Worm (Caenorhabditis elegans) whole organism, L4 larva: Measurements from ENCODE around the gene Y54G2A.48.
"Not testable (repeated sequence)": the region's sequence is repeated elsewhere in the genome, so short reads cannot be mapped to it uniquely, and the experiment has no call there.

ENCODE experiments used
- F49E8.2 ChIP-seq: sonication (generic microtip); optimal IDR thresholded peaks from 2 replicates; lab custom pipeline; 2016; ENCODE audit warnings: missing compliant biosample characterization, mild to moderate bottlenecking, missing genetic modification characterization, borderline replicate concordance
- T26A8.4 ChIP-seq: fragments of 200-800 bp; sonication (Bioruptor generic); IDR thresholded peaks from 2 replicates; pipeline ENCODE4 v1.3.6; 2022; ENCODE audit warnings: missing genetic modification characterization, missing compliant biosample characterization
- Y48G9A.11 ChIP-seq: fragments of 200-800 bp; sonication (Bioruptor generic); IDR thresholded peaks from 2 replicates; pipeline ENCODE4 v1.3.6; 2022; ENCODE audit warnings: missing genetic modification reagents, missing genetic modification characterization, missing compliant biosample characterization
- Y5F2A.4 ChIP-seq: fragments of 200-800 bp; sonication (Bioruptor generic); optimal IDR thresholded peaks from 2 replicates; lab custom pipeline; 2018; ENCODE audit warnings: mild to moderate bottlenecking, missing genetic modification characterization, missing compliant biosample characterization
- ceh-20 ChIP-seq: fragments of 200-800 bp; sonication (Bioruptor generic); IDR thresholded peaks from 2 replicates; pipeline ENCODE4 v1.3.6; 2022; ENCODE audit warnings: missing genetic modification reagents, missing genetic modification characterization, missing compliant biosample characterization
- ceh-62 ChIP-seq: sonication (generic microtip); optimal IDR thresholded peaks from 2 replicates; lab custom pipeline; 2017; ENCODE audit warnings: missing biosample characterization, missing genetic modification characterization
- daf-16 ChIP-seq, 3 experiments: sonication (generic microtip); optimal IDR thresholded peaks; 2 replicates each; lab custom pipeline; 2016 to 2017; ENCODE audit warnings: missing genetic modification characterization in 3 of 3, missing genetic modification reagents in 3 of 3, mild to moderate bottlenecking in 2 of 3, missing compliant biosample characterization in 2 of 3, missing biosample characterization in 1 of 3, moderate library complexity in 1 of 3
- dpl-1 ChIP-seq: fragments of 150-350 bp; optimal IDR thresholded peaks from 2 replicates; lab custom pipeline; 2014; ENCODE audit warnings: missing biosample characterization, missing genetic modification reagents, missing genetic modification characterization
- dve-1 ChIP-seq: sonication (generic microtip); optimal IDR thresholded peaks from 2 replicates; lab custom pipeline; 2017; ENCODE audit warnings: antibody characterized with exemption, mild to moderate bottlenecking, missing genetic modification characterization, missing compliant biosample characterization; ENCODE audit not compliant: insufficient read depth
- hif-1 ChIP-seq, 2 experiments: sonication (generic microtip); optimal IDR thresholded peaks; 2 replicates each; lab custom pipeline; 2016 to 2017; ENCODE audit warnings: missing compliant biosample characterization in 2 of 2, missing genetic modification characterization in 2 of 2, missing genetic modification reagents in 2 of 2, missing genotype in 2 of 2, mild to moderate bottlenecking in 1 of 2
- hlh-11 ChIP-seq: fragments of 200-800 bp; sonication (Bioruptor generic); optimal IDR thresholded peaks from 2 replicates; lab custom pipeline; 2018; ENCODE audit warnings: mild to moderate bottlenecking, missing genetic modification characterization, missing compliant biosample characterization
- hlh-30 ChIP-seq: sonication (generic microtip); optimal IDR thresholded peaks from 2 replicates; lab custom pipeline; 2017; ENCODE audit warnings: antibody characterized with exemption, mild to moderate bottlenecking, missing genetic modification characterization, missing compliant biosample characterization; ENCODE audit not compliant: insufficient read depth
- hmg-1.1 ChIP-seq: fragments of 200-800 bp; sonication (Bioruptor generic); IDR thresholded peaks from 2 replicates; pipeline ENCODE4 v1.3.6; 2022; ENCODE audit warnings: missing genetic modification reagents, missing genetic modification characterization, missing compliant biosample characterization
- jun-1 ChIP-seq: fragments of 150-350 bp; optimal IDR thresholded peaks from 2 replicates; lab custom pipeline; 2014; ENCODE audit warnings: missing biosample characterization, missing genetic modification reagents, missing genetic modification characterization
- lim-7 ChIP-seq: fragments of 200-800 bp; sonication (Bioruptor generic); IDR thresholded peaks from 2 replicates; pipeline ENCODE4 v1.3.6; 2022; ENCODE audit warnings: missing genetic modification characterization, missing compliant biosample characterization
- lsy-2 ChIP-seq, 2 experiments: fragments of 150-350 bp in 1 of 2; sonication (generic microtip) in 1 of 2; optimal IDR thresholded peaks; 2 replicates each; lab custom pipeline; 2014 to 2017; ENCODE audit warnings: missing biosample characterization in 2 of 2, missing genetic modification characterization in 2 of 2
- mdl-1 ChIP-seq, 2 experiments: fragments of 150-350 bp in 1 of 2; sonication (generic microtip) in 1 of 2; optimal IDR thresholded peaks; 2 replicates each; lab custom pipeline; 2014 to 2017; ENCODE audit warnings: missing biosample characterization in 2 of 2, missing genetic modification characterization in 2 of 2
- mep-1 ChIP-seq: fragments of 150-350 bp; sonication (generic microtip); optimal IDR thresholded peaks from 3 replicates; lab custom pipeline; 2014; ENCODE audit warnings: missing biosample characterization, missing genetic modification characterization
- mes-2 ChIP-seq: sonication (generic microtip); optimal IDR thresholded peaks from 2 replicates; lab custom pipeline; 2016; ENCODE audit warnings: missing genotype, mild to moderate bottlenecking, missing genetic modification characterization, missing compliant biosample characterization; ENCODE audit not compliant: poor library complexity, severe bottlenecking
- nhr-28 ChIP-seq: fragments of 150-350 bp; optimal IDR thresholded peaks from 2 replicates; lab custom pipeline; 2014; ENCODE audit warnings: missing biosample characterization, missing genetic modification characterization
- nhr-42 ChIP-seq: fragments of 200-800 bp; sonication (Bioruptor generic); IDR thresholded peaks from 2 replicates; pipeline ENCODE4 v1.3.6; 2022; ENCODE audit warnings: missing genetic modification characterization, missing compliant biosample characterization
- nhr-6 ChIP-seq: fragments of 150-350 bp; optimal IDR thresholded peaks from 2 replicates; lab custom pipeline; 2014; ENCODE audit warnings: missing biosample characterization, missing genetic modification characterization
- rbr-2 ChIP-seq: sonication (generic microtip); optimal IDR thresholded peaks from 2 replicates; lab custom pipeline; 2016; ENCODE audit warnings: missing genotype, missing genetic modification characterization, missing compliant biosample characterization
- skn-1 ChIP-seq: fragments of 150-350 bp; optimal IDR thresholded peaks from 2 replicates; lab custom pipeline; 2014; ENCODE audit warnings: missing biosample characterization, missing genetic modification characterization

The Y54G2A.48 gene

ce11 chrIV:2788389-2788788 is 44.1 kb downstream of the Y54G2A.48 start, which contains the start of gene atln-1:
atln-1 (plus strand) TSS chrIV:2788689.
- TF ChIP-seq lim-7 (GFP tag; lab: Robert Waterston, UW); jun-1; skn-1 (tag; lab: Kevin White, UChicago): not testable (repeated sequence)

- TF ChIP-seq rbr-2 (tag; lab: Kevin White, UChicago) (peak; percentile 30), ceh-62 (tag; lab: Kevin White, UChicago) (no peak), ceh-20 (GFP tag; lab: Robert Waterston, UW) (0 out of 2 replicates have a peak, but pooled peaks have one; percentile 11), mdl-1 (tag; optimal IDR thresholded peaks at IDR 0.05; lab: Kevin White, UChicago) (no peak), mep-1 (peak; percentile 40), dpl-1 (peak; percentile 24), dve-1 (tag; lab: Kevin White, UChicago) (peak; percentile 58), nhr-28 (tag; lab: Kevin White, UChicago) (peak; percentile 31), nhr-6 (tag; lab: Kevin White, UChicago) (peak; percentile 28), Y5F2A.4 (GFP tag; lab: Kevin White, UChicago) (no peak), lsy-2 (tag; optimal IDR thresholded peaks at IDR 0.05; lab: Kevin White, UChicago) (peak in 1 of 2 experiments; percentile 49), hmg-1.1 (GFP tag; lab: Robert Waterston, UW) (peak; percentile 64), hlh-11 (tag; lab: Kevin White, UChicago) (peak; percentile 53), hlh-30 (tag; lab: Kevin White, UChicago) (peak; percentile 50), T26A8.4 (GFP tag; lab: Robert Waterston, UW) (0 out of 2 replicates have a peak, but pooled peaks have one; percentile 43), daf-16 (GFP tag; optimal IDR thresholded peaks at IDR 0.05; lab: Kevin White, UChicago) (no peak), daf-16 (tag; optimal IDR thresholded peaks at IDR 0.05; lab: Kevin White, UChicago) (peak; percentile 71), mes-2 (peak; percentile 51), nhr-42 (GFP tag; lab: Robert Waterston, UW) (no peak)
- TF ChIP-seq, all 104 proteins: peak for 14
Observed at ce11 chrIV:2785057-2785456, 47.4 kb downstream of the Y54G2A.48 start.

- TF ChIP-seq F49E8.2 (tag; lab: Kevin White, UChicago) (peak; percentile 61), hif-1 (tag; optimal IDR thresholded peaks at IDR 0.05; lab: Kevin White, UChicago) (no peak), Y48G9A.11 (GFP tag; lab: Robert Waterston, UW) (0 out of 2 replicates have a peak, but pooled peaks have one; percentile 46)
- TF ChIP-seq, all 104 proteins: peak for 2
Observed at ce11 chrIV:2782793-2783540, 49.5 kb downstream of the Y54G2A.48 start, which contains the start of gene Y54G2A.12. Y54G2A.12 (minus strand) TSS chrIV:2782843.
